Worm (Caenorhabditis elegans) whole organism, late embryonic: ENCODE data around the gene sra-35.

Experiments used
- F13H6.1 ChIP-seq: sonication (generic microtip); optimal IDR thresholded peaks from 2 replicates; lab custom pipeline; 2016; ENCODE audit warnings: missing genetic modification characterization, missing compliant biosample characterization
- ama-1 ChIP-seq: fragments of 150-350 bp; optimal IDR thresholded peaks from 2 replicates; lab custom pipeline; 2014
- ceh-22 ChIP-seq: sonication (generic microtip); optimal IDR thresholded peaks from 2 replicates; lab custom pipeline; 2017; ENCODE audit warnings: missing biosample characterization, missing genetic modification characterization
- ceh-45 ChIP-seq: fragments of 200-800 bp; sonication (Bioruptor generic); IDR thresholded peaks from 2 replicates; pipeline ENCODE4 v1.3.6; 2022; ENCODE audit warnings: missing genetic modification reagents, missing genetic modification characterization, missing compliant biosample characterization
- dmd-4 ChIP-seq: sonication (generic microtip); optimal IDR thresholded peaks from 2 replicates; lab custom pipeline; 2016; ENCODE audit warnings: borderline replicate concordance, missing genetic modification characterization, missing compliant biosample characterization
- fkh-10 ChIP-seq: fragments of 150-350 bp; optimal IDR thresholded peaks from 2 replicates; lab custom pipeline; 2014; ENCODE audit warnings: missing biosample characterization, missing genetic modification reagents, missing genetic modification characterization
- nfya-1 ChIP-seq: sonication (generic microtip); optimal IDR thresholded peaks from 2 replicates; lab custom pipeline; 2017; ENCODE audit warnings: missing genetic modification characterization, mild to moderate bottlenecking, missing compliant biosample characterization, antibody characterized with exemption, moderate library complexity
- odd-2 ChIP-seq: sonication (generic microtip); optimal IDR thresholded peaks from 2 replicates; lab custom pipeline; 2017; ENCODE audit warnings: antibody characterized with exemption, mild to moderate bottlenecking, missing genetic modification characterization, missing compliant biosample characterization
- pag-3 ChIP-seq: sonication (generic microtip); optimal IDR thresholded peaks from 2 replicates; lab custom pipeline; 2016; ENCODE audit warnings: missing compliant biosample characterization, missing genetic modification characterization, borderline replicate concordance
- pha-2 ChIP-seq: sonication (generic microtip); optimal IDR thresholded peaks from 2 replicates; lab custom pipeline; 2017; ENCODE audit warnings: mild to moderate bottlenecking, missing genetic modification characterization, missing compliant biosample characterization
- sox-2 ChIP-seq: fragments of 200-800 bp; sonication (Bioruptor generic); IDR thresholded peaks from 2 replicates; pipeline ENCODE4 v1.3.6; 2022; ENCODE audit warnings: missing genetic modification reagents, missing genetic modification characterization, missing compliant biosample characterization
- sox-4 ChIP-seq: sonication (generic microtip); optimal IDR thresholded peaks from 2 replicates; lab custom pipeline; 2017; ENCODE audit warnings: mild to moderate bottlenecking, missing genetic modification characterization, inconsistent platforms, missing compliant biosample characterization
- tbx-2 ChIP-seq: sonication (generic microtip); optimal IDR thresholded peaks from 2 replicates; lab custom pipeline; 2016; ENCODE audit warnings: missing genetic modification characterization, missing compliant biosample characterization
- unc-42 ChIP-seq: sonication (generic microtip); optimal IDR thresholded peaks from 2 replicates; lab custom pipeline; 2016; ENCODE audit warnings: missing genotype, missing genetic modification characterization, missing compliant biosample characterization

ce11 chrII:4557487-4557886, 29.8 kb upstream of the sra-35 start, which contains the start of gene M03A1.3:
- TF ChIP-seq tbx-2 (tag; lab: Kevin White, UChicago) = no peak
- TF ChIP-seq fkh-10 (GFP tag; lab: Kevin White, UChicago) = no peak
- TF ChIP-seq unc-42 (tag; lab: Kevin White, UChicago) = no peak
- no peak for TF ChIP-seq nfya-1 (tag; lab: Kevin White, UChicago)
- TF ChIP-seq ceh-22 (tag; lab: Kevin White, UChicago) = no peak
- TF ChIP-seq sox-2 (GFP tag; lab: Robert Waterston, UW) = no peak
- no peak for TF ChIP-seq ceh-45 (GFP tag; lab: Robert Waterston, UW)
- no peak for TF ChIP-seq pha-2 (tag; lab: Kevin White, UChicago)
- no peak for TF ChIP-seq ama-1 (lab: Kevin White, UChicago)
- no peak for TF ChIP-seq F13H6.1 (tag; lab: Kevin White, UChicago)
- no peak for TF ChIP-seq sox-4 (tag; lab: Kevin White, UChicago)
- no peak for TF ChIP-seq dmd-4 (tag; lab: Kevin White, UChicago)
- no peak for TF ChIP-seq pag-3 (tag; lab: Kevin White, UChicago)
- no peak for TF ChIP-seq odd-2
